Worm (Caenorhabditis elegans): Measurements from ENCODE around the gene ssp-36.

Gene ssp-36

ce11 chrIV:9728376-9728775, 37.8 kb downstream of the ssp-36 start, which contains the start of gene nhr-100:
Gene nhr-100 (plus strand): TSS chrIV:9728676.
- TF ChIP-seq egrh-3 (GFP tag; IDR thresholded peaks at IDR 0.05), result no peak
- no peak for TF ChIP-seq F23B12.7 (tag; optimal IDR thresholded peaks at IDR 0.05; ENCODE audit: insufficient read depth)
- TF ChIP-seq lin-35 (GFP tag; optimal IDR thresholded peaks at IDR 0.05), result no peak
- TF ChIP-seq D2030.7 (GFP tag; IDR thresholded peaks at IDR 0.05), result no peak
- no peak for TF ChIP-seq Y67H2A.10 (GFP tag; conservative IDR thresholded peaks at IDR 0.05)
- TF ChIP-seq zfh-2 (GFP tag; conservative IDR thresholded peaks at IDR 0.05), result no peak
- TF ChIP-seq pha-4 (tag; optimal IDR thresholded peaks at IDR 0.05), result no peak

- TF ChIP-seq akir-1 (GFP tag; optimal IDR thresholded peaks at IDR 0.05), result no peak
- no peak for TF ChIP-seq pbrm-1 (GFP tag; IDR thresholded peaks at IDR 0.05)
- TF ChIP-seq bed-2 (GFP tag; IDR thresholded peaks at IDR 0.05), result no peak
Observed at ce11 chrIV:9727217-9727616, 38.9 kb downstream of the ssp-36 start.

DNA sequence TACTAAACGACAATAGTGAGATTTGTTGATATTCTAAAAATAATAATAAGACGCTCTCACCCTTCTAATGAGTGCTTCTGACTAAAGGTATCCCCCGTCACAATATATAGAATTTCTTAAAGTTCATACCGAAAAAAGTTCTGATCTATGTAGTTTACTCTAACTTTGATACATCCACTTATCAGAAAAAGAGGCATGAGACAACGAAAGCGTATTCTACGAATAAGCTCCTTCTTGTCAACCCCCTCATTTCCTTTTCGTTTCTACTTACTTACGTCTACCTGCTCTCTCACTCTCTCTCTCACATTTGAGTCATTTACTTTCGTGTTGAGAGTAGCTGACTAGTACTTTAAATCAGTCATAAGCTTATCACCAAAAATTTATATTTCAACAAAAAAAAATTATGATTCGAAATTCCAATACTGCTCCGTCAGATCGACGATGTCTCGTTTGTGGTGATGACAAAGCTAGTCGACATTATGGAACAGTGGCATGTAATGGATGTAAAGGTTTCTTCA, 40.6 kb downstream of the ssp-36 start:
- TF ChIP-seq egl-44 (GFP tag; IDR thresholded peaks at IDR 0.05) (no peak), snpc-4 (GFP tag; optimal IDR thresholded peaks at IDR 0.05) (no peak), snpc-4 (tag; optimal IDR thresholded peaks at IDR 0.05) (no peak), sdz-38 (tag; optimal IDR thresholded peaks at IDR 0.05) (no peak), madf-6 (GFP tag; IDR thresholded peaks at IDR 0.05) (no peak), akir-1 (GFP tag; optimal IDR thresholded peaks at IDR 0.05) (no peak), Y56A3A.18 (GFP tag; IDR thresholded peaks at IDR 0.05) (no peak), ztf-3 (GFP tag; optimal IDR thresholded peaks at IDR 0.05) (no peak), ekl-4 (GFP tag; IDR thresholded peaks at IDR 0.05) (no peak), lin-35 (GFP tag; optimal IDR thresholded peaks at IDR 0.05) (no peak), ceh-100 (GFP tag; IDR thresholded peaks at IDR 0.05) (no peak), lin-26 (GFP tag; IDR thresholded peaks at IDR 0.05) (no peak), ztf-18 (tag; optimal IDR thresholded peaks at IDR 0.05) (no peak)

DNA sequence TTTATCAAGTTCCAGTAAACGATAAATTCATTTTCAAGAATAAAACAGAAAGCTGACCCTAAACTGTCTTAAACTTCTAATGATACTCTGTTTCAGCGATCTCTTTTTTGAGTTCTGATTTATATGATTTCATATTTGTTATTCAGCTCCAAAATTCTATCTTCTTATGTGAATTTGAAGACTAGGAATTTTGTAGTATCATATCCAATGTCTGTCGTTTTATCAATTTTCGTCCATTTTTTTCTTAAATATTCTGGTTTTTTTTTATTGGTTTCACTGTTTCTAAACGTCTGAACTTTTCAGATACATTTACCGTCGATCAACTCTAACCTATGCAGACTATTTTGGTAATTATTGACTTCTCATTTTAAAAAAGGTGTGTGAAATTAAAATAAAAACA, 41.2 kb downstream of the ssp-36 start, which contains the start of the genes nhr-138 and C28D4.18:
nhr-138 (plus strand) TSS at position 304 of the 400 bp plus-strand sequence.
C28D4.18 (plus strand) TSS at position 333 of the 400 bp plus-strand sequence.
- TF ChIP-seq lin-35 (GFP tag; optimal IDR thresholded peaks at IDR 0.05), result no peak
- no peak for TF ChIP-seq efl-1 (GFP tag; optimal IDR thresholded peaks at IDR 0.05)
- no peak for TF ChIP-seq hrde-1 (tag; optimal IDR thresholded peaks at IDR 0.05; ENCODE audit: borderline replicate concordance)
- no peak for TF ChIP-seq B0336.3 (GFP tag; IDR thresholded peaks at IDR 0.05)
- TF ChIP-seq ztf-6 (GFP tag; IDR thresholded peaks at IDR 0.05), result no peak
- TF ChIP-seq cebp-1 (GFP tag; IDR thresholded peaks at IDR 0.05), result no peak
- TF ChIP-seq cebp-1 (tag; optimal IDR thresholded peaks at IDR 0.05), result no peak
- no peak for TF ChIP-seq egl-44 (GFP tag; IDR thresholded peaks at IDR 0.05)
- no peak for TF ChIP-seq Y95B8A.8 (GFP tag; IDR thresholded peaks at IDR 0.05)
- TF ChIP-seq dpff-1 (tag; optimal IDR thresholded peaks at IDR 0.05), result no peak
- no peak for TF ChIP-seq nhr-27 (tag; optimal IDR thresholded peaks at IDR 0.05)
- TF ChIP-seq attf-3 (GFP tag; conservative IDR thresholded peaks at IDR 0.05), result no peak
- no peak for TF ChIP-seq aptf-2 (GFP tag; conservative IDR thresholded peaks at IDR 0.05)

DNA sequence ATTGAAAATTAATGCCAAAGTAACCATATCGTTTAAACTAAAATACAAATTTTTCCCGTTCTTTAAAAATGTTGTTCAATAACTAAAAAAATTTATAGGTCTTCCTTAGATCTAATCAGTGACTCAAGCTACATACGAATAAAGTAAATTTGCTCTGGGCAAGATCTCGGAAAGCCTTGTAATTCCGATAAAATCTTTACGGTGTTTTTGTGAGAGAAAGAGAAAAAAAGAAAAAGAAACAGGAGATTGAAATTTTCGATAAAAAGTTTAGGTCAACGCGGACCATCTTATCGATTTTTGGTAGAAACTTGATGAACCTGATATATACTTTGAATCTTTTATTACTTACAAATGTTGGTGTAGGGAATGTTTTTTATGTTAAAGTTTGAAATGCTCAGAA, 43.0 kb downstream of the ssp-36 start:
- TF ChIP-seq madf-3 (GFP tag; IDR thresholded peaks at IDR 0.05), result no peak
- TF ChIP-seq egrh-3 (GFP tag; IDR thresholded peaks at IDR 0.05), result no peak
- TF ChIP-seq unc-62 (GFP tag; optimal IDR thresholded peaks at IDR 0.05), result no peak
- no peak for TF ChIP-seq cebp-1 (GFP tag; IDR thresholded peaks at IDR 0.05)
- TF ChIP-seq cebp-1 (tag; optimal IDR thresholded peaks at IDR 0.05), result no peak
- TF ChIP-seq gei-17 (GFP tag; optimal IDR thresholded peaks at IDR 0.05), result no peak
- no peak for TF ChIP-seq let-526 (GFP tag; IDR thresholded peaks at IDR 0.05)
- TF ChIP-seq T07F8.4 (tag; optimal IDR thresholded peaks at IDR 0.05), result no peak
- TF ChIP-seq akir-1 (GFP tag; optimal IDR thresholded peaks at IDR 0.05), result no peak
- TF ChIP-seq cebp-2 (GFP tag; IDR thresholded peaks at IDR 0.05), result no peak
- TF ChIP-seq mxl-1 (tag; optimal IDR thresholded peaks at IDR 0.05), result no peak
- no peak for TF ChIP-seq madf-8 (GFP tag; conservative IDR thresholded peaks at IDR 0.05)
- no peak for TF ChIP-seq dpff-1 (tag; optimal IDR thresholded peaks at IDR 0.05)
- no peak for TF ChIP-seq Y53F4B.3 (GFP tag; IDR thresholded peaks at IDR 0.05)
- TF ChIP-seq ceh-91 (GFP tag; IDR thresholded peaks at IDR 0.05), result no peak

Data from whole organism, young adult.